Fruit fly (Drosophila melanogaster): ENCODE measurements around the gene BomBc3.

BomBc3 gene

dm6 chr3R:22053740-22054139, 33.1 kb upstream of the BomBc3 start:
- no peak for TF ChIP-seq OdsH (GFP tag; optimal IDR thresholded peaks at IDR 0.05)
- TF ChIP-seq CG1621 (tag; optimal IDR thresholded peaks at IDR 0.05), result no peak
- TF ChIP-seq Ets21C (GFP tag; optimal IDR thresholded peaks at IDR 0.05), result no peak
- peak; percentile 30 for TF ChIP-seq fkh (GFP tag; optimal IDR thresholded peaks at IDR 0.05)
- no peak for TF ChIP-seq CG6792 (GFP tag; optimal IDR thresholded peaks at IDR 0.05)
- TF ChIP-seq dac (GFP tag; optimal IDR thresholded peaks at IDR 0.05), result no peak

- TF ChIP-seq cyc (GFP tag; optimal IDR thresholded peaks at IDR 0.05) (no peak), fkh (GFP tag; optimal IDR thresholded peaks at IDR 0.05) (peak; percentile 70), Sox102F (GFP tag; optimal IDR thresholded peaks at IDR 0.05) (peak; percentile 3)
Observed at dm6 chr3R:22057083-22057482, 29.8 kb upstream of the BomBc3 start.

- peak; percentile 35 for TF ChIP-seq CG9139 (GFP tag; optimal IDR thresholded peaks at IDR 0.05)
- peak in 1 of 2 experiments; percentile 38 for TF ChIP-seq ss (GFP tag; optimal IDR thresholded peaks at IDR 0.05)
- TF ChIP-seq fd85E (GFP tag; optimal IDR thresholded peaks at IDR 0.05), result no peak
- no peak for TF ChIP-seq Sox15 (GFP tag; optimal IDR thresholded peaks at IDR 0.05)
- TF ChIP-seq fkh (GFP tag; optimal IDR thresholded peaks at IDR 0.05), result peak; percentile 59
- 0 out of 3 replicates have a peak, but pooled peaks have one; percentile 22 for TF ChIP-seq CG6163 (GFP tag; IDR thresholded peaks at IDR 0.05)
- no peak for TF ChIP-seq CG7368 (GFP tag; optimal IDR thresholded peaks at IDR 0.05)
- peak; percentile 92 for TF ChIP-seq svp (GFP tag)
- peak; percentile 13 for TF ChIP-seq CG8632 (GFP tag; optimal IDR thresholded peaks at IDR 0.05)
- peak; percentile 47 for TF ChIP-seq Eip78C (GFP tag)
Observed at dm6 chr3R:22066440-22066839, 20.4 kb upstream of the BomBc3 start.

dm6 chr3R:22067235-22067634, 19.6 kb upstream of the BomBc3 start:
- TF ChIP-seq fkh (GFP tag; optimal IDR thresholded peaks at IDR 0.05) (peak; percentile 16), CG6163 (GFP tag; IDR thresholded peaks at IDR 0.05) (no peak), esn (GFP tag; optimal IDR thresholded peaks at IDR 0.05) (peak; percentile 1), svp (GFP tag) (peak; percentile 51)

- TF ChIP-seq fd85E (GFP tag; optimal IDR thresholded peaks at IDR 0.05), result no peak
- TF ChIP-seq CG10669 (GFP tag; optimal IDR thresholded peaks at IDR 0.05), result no peak
- TF ChIP-seq lz (GFP tag; optimal IDR thresholded peaks at IDR 0.05), result no peak
- TF ChIP-seq fd59A (GFP tag; optimal IDR thresholded peaks at IDR 0.05), result no peak
- no peak for TF ChIP-seq cyc (GFP tag; optimal IDR thresholded peaks at IDR 0.05)
- TF ChIP-seq Hr38 (GFP tag; optimal IDR thresholded peaks at IDR 0.05), result no peak
- no peak for TF ChIP-seq pdm3 (GFP tag; optimal IDR thresholded peaks at IDR 0.05)
- TF ChIP-seq CG3919 (GFP tag; optimal IDR thresholded peaks at IDR 0.05), result no peak
- TF ChIP-seq CG3032 (tag; optimal IDR thresholded peaks at IDR 0.05), result no peak
- TF ChIP-seq net (GFP tag; optimal IDR thresholded peaks at IDR 0.05), result no peak
- no peak for TF ChIP-seq OdsH (GFP tag; optimal IDR thresholded peaks at IDR 0.05)
- no peak for TF ChIP-seq vri (GFP tag; optimal IDR thresholded peaks at IDR 0.05)
- no peak for TF ChIP-seq topi (GFP tag; optimal IDR thresholded peaks at IDR 0.05)
- TF ChIP-seq Hr39 (GFP tag; optimal IDR thresholded peaks at IDR 0.05), result no peak
- no peak for TF ChIP-seq CG6163 (GFP tag; IDR thresholded peaks at IDR 0.05)
Observed at dm6 chr3R:22071628-22072027, 15.2 kb upstream of the BomBc3 start.

dm6 chr3R:22072553-22072952, 14.3 kb upstream of the BomBc3 start:
- TF ChIP-seq CG7368 (GFP tag; optimal IDR thresholded peaks at IDR 0.05) (no peak), CG6792 (GFP tag; optimal IDR thresholded peaks at IDR 0.05) (no peak), Ets21C (GFP tag; optimal IDR thresholded peaks at IDR 0.05) (no peak), Eip78C (GFP tag) (peak; percentile 36)

- TF ChIP-seq CG15336 (GFP tag; IDR thresholded peaks at IDR 0.05), result no peak
Observed at dm6 chr3R:22080161-22080560, 6.7 kb upstream of the BomBc3 start, which contains the start of gene CG13408. CG13408 (plus strand) TSS chr3R:22080382.
